Fruit fly (Drosophila melanogaster): ENCODE data around the gene CG14569.

- TF ChIP-seq CG31627 (GFP tag; optimal IDR thresholded peaks at IDR 0.05) (no peak), CG1621 (tag; optimal IDR thresholded peaks at IDR 0.05) (peak; percentile 10), eg (GFP tag; IDR thresholded peaks at IDR 0.05) (no peak), Blimp-1 (GFP tag; optimal IDR thresholded peaks at IDR 0.05) (no peak), fd59A (GFP tag; optimal IDR thresholded peaks at IDR 0.05) (no peak)
Measured at dm6 chr3L:21718233-21718632, 13.1 kb downstream of the CG14569 start.
